Worm (Caenorhabditis elegans): Measurements from ENCODE around the gene srh-123.

ce11 chrV:17512763-17513162, 39.0 kb downstream of the srh-123 start:
- TF ChIP-seq tbx-11 (GFP tag; IDR thresholded peaks at IDR 0.05) (no peak), ama-1 (optimal IDR thresholded peaks at IDR 0.05) (no peak)
